Worm (Caenorhabditis elegans) whole organism, mixed stage, embryonic: Measurements from ENCODE around the gene sde-2.

ENCODE experiments used
- M03D4.4 ChIP-seq: sonication (generic microtip); optimal IDR thresholded peaks from 2 replicates; lab custom pipeline; 2017; ENCODE audit warnings: mild to moderate bottlenecking, missing genetic modification characterization, missing compliant biosample characterization
- bed-3 ChIP-seq: fragments of 200-800 bp; sonication (Bioruptor generic); optimal IDR thresholded peaks from 3 replicates; lab custom pipeline; 2018; ENCODE audit warnings: mild to moderate bottlenecking, missing genetic modification characterization, moderate library complexity, missing compliant biosample characterization
- blmp-1 ChIP-seq: fragments of 150-350 bp; optimal IDR thresholded peaks from 2 replicates; lab custom pipeline; 2014; ENCODE audit warnings: missing biosample characterization, missing genetic modification characterization
- ces-1 ChIP-seq: fragments of 150-350 bp; optimal IDR thresholded peaks from 2 replicates; lab custom pipeline; 2014; ENCODE audit warnings: missing biosample characterization, missing genetic modification reagents, missing genetic modification characterization
- cnd-1 ChIP-seq: fragments of 200-800 bp; sonication (Bioruptor generic); optimal IDR thresholded peaks from 2 replicates; lab custom pipeline; 2018; ENCODE audit warnings: mild to moderate bottlenecking, missing genetic modification characterization, missing compliant biosample characterization
- drap-1 ChIP-seq: fragments of 200-800 bp; sonication (Bioruptor generic); optimal IDR thresholded peaks from 3 replicates; lab custom pipeline; 2018; ENCODE audit warnings: mild to moderate bottlenecking, missing genetic modification characterization, missing compliant biosample characterization
- flh-1 ChIP-seq: fragments of 200-800 bp; sonication (Bioruptor generic); optimal IDR thresholded peaks from 2 replicates; lab custom pipeline; 2018; ENCODE audit warnings: mild to moderate bottlenecking, missing genetic modification characterization, moderate library complexity, missing compliant biosample characterization
- ham-2 ChIP-seq: fragments of 200-800 bp; sonication (Bioruptor generic); optimal IDR thresholded peaks from 2 replicates; lab custom pipeline; 2018; ENCODE audit warnings: mild to moderate bottlenecking, missing genetic modification characterization, missing compliant biosample characterization
- hlh-1 ChIP-seq: fragments of 150-350 bp; optimal IDR thresholded peaks from 2 replicates; lab custom pipeline; 2014; ENCODE audit warnings: missing biosample characterization, missing genetic modification reagents, missing genetic modification characterization
- lin-32 ChIP-seq: fragments of 200-800 bp; sonication (Bioruptor generic); optimal IDR thresholded peaks from 2 replicates; lab custom pipeline; 2018; ENCODE audit warnings: mild to moderate bottlenecking, missing genetic modification characterization, missing compliant biosample characterization
- lsy-2 ChIP-seq: fragments of 150-350 bp; optimal IDR thresholded peaks from 2 replicates; lab custom pipeline; 2014; ENCODE audit warnings: missing biosample characterization, missing genetic modification characterization
- mab-5 ChIP-seq: fragments of 150-350 bp; optimal IDR thresholded peaks from 2 replicates; lab custom pipeline; 2014; ENCODE audit warnings: missing biosample characterization, missing genetic modification characterization
- mep-1 ChIP-seq: fragments of 150-350 bp; optimal IDR thresholded peaks from 2 replicates; lab custom pipeline; 2017; ENCODE audit warnings: missing biosample characterization, missing genetic modification reagents, missing genetic modification characterization, inconsistent platforms
- mls-2 ChIP-seq: sonication (generic microtip); optimal IDR thresholded peaks from 2 replicates; lab custom pipeline; 2016; ENCODE audit warnings: mild to moderate bottlenecking, missing genetic modification characterization, moderate library complexity, missing compliant biosample characterization
- nhr-12 ChIP-seq: fragments of 150-350 bp; optimal IDR thresholded peaks from 2 replicates; lab custom pipeline; 2014; ENCODE audit warnings: missing biosample characterization, missing genetic modification characterization
- nhr-2 ChIP-seq: fragments of 150-350 bp; optimal IDR thresholded peaks from 2 replicates; lab custom pipeline; 2014; ENCODE audit warnings: missing biosample characterization, missing genetic modification characterization
- nhr-28 ChIP-seq: fragments of 150-350 bp; optimal IDR thresholded peaks from 2 replicates; lab custom pipeline; 2014; ENCODE audit warnings: missing biosample characterization, missing genetic modification characterization
- nhr-76 ChIP-seq: sonication (generic microtip); optimal IDR thresholded peaks from 2 replicates; lab custom pipeline; 2017; ENCODE audit warnings: missing biosample characterization, missing genetic modification characterization
- pha-4 ChIP-seq: fragments of 150-350 bp; optimal IDR thresholded peaks from 2 replicates; lab custom pipeline; 2018; ENCODE audit warnings: missing biosample characterization, missing genetic modification reagents, missing genetic modification characterization
- sem-2 ChIP-seq: fragments of 200-800 bp; sonication (Bioruptor generic); optimal IDR thresholded peaks from 2 replicates; lab custom pipeline; 2018; ENCODE audit warnings: mild to moderate bottlenecking, missing genetic modification characterization, missing compliant biosample characterization
- sptf-1 ChIP-seq: sonication (generic microtip); optimal IDR thresholded peaks from 2 replicates; lab custom pipeline; 2017; ENCODE audit warnings: mild to moderate bottlenecking, missing genetic modification characterization, moderate library complexity, missing compliant biosample characterization
- tbx-8 ChIP-seq: fragments of 200-800 bp; sonication (Bioruptor generic); optimal IDR thresholded peaks from 2 replicates; lab custom pipeline; 2018; ENCODE audit warnings: mild to moderate bottlenecking, missing genetic modification characterization, moderate library complexity, missing compliant biosample characterization
- unc-120 ChIP-seq: sonication (generic microtip); optimal IDR thresholded peaks from 2 replicates; lab custom pipeline; 2017; ENCODE audit warnings: missing genetic modification characterization, missing compliant biosample characterization; ENCODE audit not compliant: poor library complexity, severe bottlenecking
- unc-39 ChIP-seq: fragments of 150-350 bp; optimal IDR thresholded peaks from 2 replicates; lab custom pipeline; 2014; ENCODE audit warnings: missing biosample characterization, missing genetic modification characterization
- unc-62 ChIP-seq: fragments of 150-350 bp; optimal IDR thresholded peaks from 2 replicates; lab custom pipeline; 2014; ENCODE audit warnings: missing biosample characterization, missing genetic modification reagents, missing genetic modification characterization
- zip-8 ChIP-seq: fragments of 150-350 bp; optimal IDR thresholded peaks from 2 replicates; lab custom pipeline; 2014; ENCODE audit warnings: missing biosample characterization, missing genetic modification characterization

The sde-2 gene

DNA sequence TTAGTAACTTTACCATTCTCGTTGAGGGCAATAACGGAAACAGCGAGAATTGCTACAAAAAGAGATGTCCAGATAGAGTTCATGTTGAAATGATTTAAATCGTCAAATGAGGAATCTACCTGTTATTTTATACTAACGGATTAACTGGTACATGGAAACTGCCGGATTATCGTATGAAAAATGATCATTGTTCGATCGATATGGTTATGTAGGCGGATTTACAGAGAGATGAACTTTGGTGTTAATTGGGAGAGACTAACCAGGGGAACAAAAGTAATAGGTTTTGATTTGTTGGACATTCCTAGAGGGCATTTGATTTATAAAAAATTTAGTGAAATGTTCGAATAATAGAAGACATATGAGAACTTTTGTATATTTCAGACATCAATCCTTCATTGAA lies 15.6 kb upstream of the sde-2 start, which contains the start of gene spig-9:
Gene spig-9, minus strand, starts transcription at position 101 of the 400 bp plus-strand sequence.
- TF ChIP-seq blmp-1 (tag; lab: Kevin White, UChicago) (no peak), nhr-28 (no peak), unc-120 (no peak), hlh-1 (tag; lab: Kevin White, UChicago) (no peak), ces-1 (GFP tag; lab: Kevin White, UChicago) (no peak), bed-3 (GFP tag; lab: Kevin White, UChicago) (no peak), tbx-8 (no peak), flh-1 (GFP tag; lab: Kevin White, UChicago) (no peak)
- TF ChIP-seq, all 35 proteins: peak for 0

DNA sequence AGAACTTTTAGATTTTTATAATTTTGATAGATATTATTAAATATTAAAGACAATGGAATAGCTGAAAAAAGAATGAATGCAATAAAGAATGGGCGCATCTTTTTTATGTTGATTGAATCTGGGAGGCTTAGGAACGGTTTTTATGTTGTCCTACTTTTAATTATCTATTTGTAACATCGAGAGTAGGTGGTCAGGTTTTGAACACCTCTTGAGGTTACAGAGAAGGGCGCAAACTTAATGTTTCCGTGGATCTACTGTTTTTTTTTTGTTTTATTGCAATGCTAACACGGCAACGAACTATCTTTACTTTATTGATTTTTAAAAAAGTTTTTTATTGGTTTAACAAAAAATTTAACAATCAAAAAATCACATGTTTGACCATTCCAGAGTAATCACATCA lies 13.5 kb upstream of the sde-2 start, which contains the start of gene F53F4.7:
Gene F53F4.7, minus strand, starts transcription at position 101 of the 400 bp plus-strand sequence.
- TF ChIP-seq lsy-2 (tag; lab: Kevin White, UChicago) = no peak
- no peak for TF ChIP-seq nhr-28
- no peak for TF ChIP-seq tbx-8
- no peak for TF ChIP-seq ces-1 (GFP tag; lab: Kevin White, UChicago)
- no peak for TF ChIP-seq mab-5 (tag; lab: Kevin White, UChicago)
- no peak for TF ChIP-seq nhr-12 (tag; lab: Kevin White, UChicago)
- no peak for TF ChIP-seq zip-8 (tag; lab: Kevin White, UChicago)
- TF ChIP-seq pha-4 = no peak
- no peak for TF ChIP-seq cnd-1 (tag; lab: Kevin White, UChicago)
- TF ChIP-seq M03D4.4 (tag; lab: Kevin White, UChicago) = no peak
- no peak for TF ChIP-seq mep-1 (tag; lab: Kevin White, UChicago)
- no peak for TF ChIP-seq mls-2 (tag; lab: Kevin White, UChicago)
- TF ChIP-seq drap-1 (GFP tag; lab: Kevin White, UChicago) = no peak

DNA sequence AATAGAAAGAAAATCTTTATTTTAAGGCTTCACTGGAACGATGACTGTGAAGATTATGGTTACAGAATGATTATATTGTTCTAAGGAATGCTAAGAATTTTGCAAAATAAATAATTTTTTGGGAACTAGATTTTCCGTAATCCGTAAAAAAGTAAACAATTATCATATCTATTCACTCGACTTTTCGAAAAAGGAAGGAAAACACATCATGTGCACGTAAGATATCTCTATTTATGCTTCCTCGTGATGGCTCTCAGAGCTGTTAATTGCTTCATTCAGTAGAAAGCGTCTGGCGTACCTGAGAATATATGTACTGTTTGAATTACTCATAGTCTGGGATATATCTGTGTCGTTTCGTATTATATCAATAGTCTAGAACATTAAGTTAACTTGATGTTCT lies 7.6 kb upstream of the sde-2 start, which contains the start of gene srd-11:
Gene srd-11, minus strand, starts transcription at position 101 of the 400 bp plus-strand sequence.
- no peak for TF ChIP-seq ces-1 (GFP tag; lab: Kevin White, UChicago)

DNA sequence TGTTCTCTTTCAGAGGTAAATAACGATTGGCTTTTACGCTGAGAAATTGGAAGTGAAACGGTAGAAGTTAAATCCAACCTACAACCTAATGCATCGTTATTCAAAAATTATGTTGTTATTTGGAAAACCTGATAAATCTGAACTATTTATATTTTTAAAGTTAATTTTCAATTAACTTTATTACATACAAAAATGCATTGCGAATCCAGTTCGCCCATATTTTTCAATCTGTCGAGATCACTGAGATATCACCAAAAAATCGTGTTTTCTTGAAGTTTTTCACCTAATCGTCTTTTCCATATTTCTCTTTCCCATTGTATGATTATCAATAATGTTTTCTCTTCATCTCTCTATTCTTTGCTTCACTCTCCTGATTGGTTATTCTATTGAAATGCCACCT lies 6.7 kb upstream of the sde-2 start, which contains the start of gene F53F4.15:
Gene F53F4.15, plus strand, starts transcription at position 301 of the 400 bp plus-strand sequence.
- TF ChIP-seq M03D4.4 (tag; lab: Kevin White, UChicago) = no peak
- TF ChIP-seq nhr-2 = no peak
- no peak for TF ChIP-seq bed-3 (GFP tag; lab: Kevin White, UChicago)
- no peak for TF ChIP-seq flh-1 (GFP tag; lab: Kevin White, UChicago)
- TF ChIP-seq lin-32 = no peak
- no peak for TF ChIP-seq nhr-12 (tag; lab: Kevin White, UChicago)
- TF ChIP-seq, all 35 proteins: peak for 0

DNA sequence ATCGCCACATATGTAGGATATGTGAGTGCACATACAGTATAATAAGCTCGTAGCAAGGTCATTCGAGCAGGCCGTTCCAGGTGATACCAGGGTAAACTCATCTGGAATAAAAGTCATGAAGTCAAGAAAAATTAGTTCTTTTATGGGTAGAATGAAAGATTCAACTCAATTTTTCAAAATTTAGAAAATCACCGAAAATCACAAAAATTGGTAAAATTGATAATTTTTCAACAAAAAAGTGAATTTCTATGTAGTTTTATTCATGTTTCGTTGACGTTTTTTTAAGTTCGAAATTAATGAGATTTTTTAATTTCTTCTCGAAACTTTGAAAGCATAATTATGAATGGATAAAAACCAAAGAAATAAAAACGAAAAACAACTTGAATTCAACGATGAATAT lies 5.7 kb upstream of the sde-2 start, which contains the start of gene F53F4.16:
Gene F53F4.16, minus strand, starts transcription at position 101 of the 400 bp plus-strand sequence.
- TF ChIP-seq flh-1 (GFP tag; lab: Kevin White, UChicago) (no peak), tbx-8 (no peak), unc-62 (GFP tag; lab: Kevin White, UChicago) (no peak), sptf-1 (tag; lab: Kevin White, UChicago) (no peak), nhr-12 (tag; lab: Kevin White, UChicago) (no peak), lin-32 (no peak), M03D4.4 (tag; lab: Kevin White, UChicago) (no peak), hlh-1 (tag; lab: Kevin White, UChicago) (no peak), nhr-76 (no peak), lsy-2 (tag; lab: Kevin White, UChicago) (no peak), bed-3 (GFP tag; lab: Kevin White, UChicago) (no peak)

DNA sequence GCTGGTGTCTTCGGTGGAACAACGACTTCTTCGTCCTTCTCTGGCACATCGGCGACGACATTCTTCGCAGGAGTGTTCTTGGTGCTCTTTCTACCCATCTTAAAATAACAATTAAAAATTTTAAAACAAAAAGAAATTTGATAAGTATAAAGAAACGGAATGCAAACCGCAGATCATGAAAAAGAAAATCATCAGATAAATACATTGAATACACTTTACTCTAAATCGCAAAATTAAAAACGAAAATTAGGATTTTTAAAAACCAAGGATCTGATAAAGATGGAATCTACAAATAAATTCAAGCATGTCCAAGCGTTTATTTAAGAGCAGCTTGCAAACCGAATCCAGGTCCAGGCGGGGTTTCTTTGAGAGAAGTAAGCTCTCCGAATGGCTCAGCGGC lies 2.9 kb upstream of the sde-2 start, which contains the start of gene F53F4.11:
Gene F53F4.11, minus strand, starts transcription at position 101 of the 400 bp plus-strand sequence.
- TF ChIP-seq lsy-2 (tag; lab: Kevin White, UChicago) = no peak
- TF ChIP-seq sem-2 (GFP tag; lab: Kevin White, UChicago) = no peak
- no peak for TF ChIP-seq nhr-2
- no peak for TF ChIP-seq ham-2 (GFP tag; lab: Kevin White, UChicago)
- no peak for TF ChIP-seq drap-1 (GFP tag; lab: Kevin White, UChicago)
- no peak for TF ChIP-seq hlh-1 (tag; lab: Kevin White, UChicago)
- no peak for TF ChIP-seq unc-39
- no peak for TF ChIP-seq blmp-1 (tag; lab: Kevin White, UChicago)
- no peak for TF ChIP-seq flh-1 (GFP tag; lab: Kevin White, UChicago)
- no peak for TF ChIP-seq ces-1 (GFP tag; lab: Kevin White, UChicago)
- TF ChIP-seq sptf-1 (tag; lab: Kevin White, UChicago) = no peak
- no peak for TF ChIP-seq tbx-8
- TF ChIP-seq mls-2 (tag; lab: Kevin White, UChicago) = no peak
- no peak for TF ChIP-seq mab-5 (tag; lab: Kevin White, UChicago)
- TF ChIP-seq, all 35 proteins: peak for 0
